Worm (Caenorhabditis elegans) whole organism, L3 larva: ENCODE results near the gene M163.10.

Experiments used
- ceh-16 ChIP-seq: sonication (generic microtip); optimal IDR thresholded peaks from 2 replicates; lab custom pipeline; 2017; ENCODE audit warnings: missing biosample characterization, missing genetic modification characterization
- ceh-82 ChIP-seq: fragments of 150-350 bp; optimal IDR thresholded peaks from 2 replicates; lab custom pipeline; 2014; ENCODE audit warnings: missing biosample characterization, missing genetic modification characterization
- egl-27 ChIP-seq: sonication (generic microtip); optimal IDR thresholded peaks from 4 replicates; lab custom pipeline; 2017; ENCODE audit warnings: missing biosample characterization, missing genetic modification reagents, missing genetic modification characterization
- fos-1 ChIP-seq: fragments of 150-350 bp; optimal IDR thresholded peaks from 2 replicates; lab custom pipeline; 2014; ENCODE audit warnings: missing biosample characterization, missing genetic modification characterization
- nhr-12 ChIP-seq: fragments of 150-350 bp; optimal IDR thresholded peaks from 2 replicates; lab custom pipeline; 2014; ENCODE audit warnings: missing biosample characterization, missing genetic modification characterization
- nhr-28 ChIP-seq: fragments of 150-350 bp; optimal IDR thresholded peaks from 2 replicates; lab custom pipeline; 2014; ENCODE audit warnings: missing biosample characterization, missing genetic modification characterization
- nhr-43 ChIP-seq: sonication (generic microtip); optimal IDR thresholded peaks from 2 replicates; lab custom pipeline; 2016; ENCODE audit warnings: mild to moderate bottlenecking, missing genetic modification characterization, missing compliant biosample characterization; ENCODE audit not compliant: poor library complexity, severe bottlenecking
- nhr-76 ChIP-seq: fragments of 150-350 bp; sonication (generic microtip); optimal IDR thresholded peaks from 5 replicates; lab custom pipeline; 2014; ENCODE audit warnings: missing biosample characterization, missing genetic modification characterization
- sea-2 ChIP-seq: fragments of 150-350 bp; sonication (generic microtip); optimal IDR thresholded peaks from 4 replicates; lab custom pipeline; 2014; ENCODE audit warnings: missing biosample characterization, missing genetic modification reagents, missing genetic modification characterization
- tbx-2 ChIP-seq: sonication (generic microtip); optimal IDR thresholded peaks from 2 replicates; lab custom pipeline; 2016; ENCODE audit warnings: mild to moderate bottlenecking, missing genetic modification characterization, missing compliant biosample characterization
- unc-62 ChIP-seq: fragments of 150-350 bp; sonication (generic microtip); optimal IDR thresholded peaks from 4 replicates; lab custom pipeline; 2014; ENCODE audit warnings: missing biosample characterization, missing genetic modification reagents, missing genetic modification characterization

DNA sequence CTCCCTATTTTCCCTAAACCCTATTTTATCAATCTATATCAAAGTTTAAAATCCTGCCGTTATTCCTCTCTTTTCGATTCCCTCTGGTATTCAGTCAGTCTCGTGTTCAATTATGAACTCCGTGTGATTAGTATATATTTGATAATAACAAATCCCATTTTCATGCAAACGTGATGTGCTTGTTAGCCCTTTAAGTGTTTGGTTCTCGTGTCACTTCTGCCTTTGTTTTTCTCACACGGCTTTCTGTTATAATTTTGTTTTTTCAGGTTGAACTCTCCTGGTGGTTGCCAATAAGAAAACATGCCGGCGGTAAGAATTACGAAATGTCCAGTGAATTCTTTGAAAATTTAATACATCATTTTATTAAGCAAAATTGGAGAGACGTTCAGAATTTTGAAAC is 4.3 kb upstream of the M163.10 start, which contains the start of gene M163.21:
- TF ChIP-seq tbx-2 (tag; lab: Kevin White, UChicago) (no peak), fos-1 (tag; lab: Kevin White, UChicago) (no peak), ceh-16 (tag; lab: Kevin White, UChicago) (no peak), nhr-28 (tag; lab: Kevin White, UChicago) (no peak), nhr-76 (tag; lab: Kevin White, UChicago) (no peak), ceh-82 (tag; lab: Kevin White, UChicago) (no peak), nhr-12 (no peak), sea-2 (GFP tag; lab: Kevin White, UChicago) (no peak), unc-62 (GFP tag; lab: Kevin White, UChicago) (no peak), nhr-43 (tag; lab: Kevin White, UChicago) (no peak), egl-27 (no peak)
